Worm (Caenorhabditis elegans): ENCODE measurements around the gene srbc-13.

The srbc-13 gene

DNA sequence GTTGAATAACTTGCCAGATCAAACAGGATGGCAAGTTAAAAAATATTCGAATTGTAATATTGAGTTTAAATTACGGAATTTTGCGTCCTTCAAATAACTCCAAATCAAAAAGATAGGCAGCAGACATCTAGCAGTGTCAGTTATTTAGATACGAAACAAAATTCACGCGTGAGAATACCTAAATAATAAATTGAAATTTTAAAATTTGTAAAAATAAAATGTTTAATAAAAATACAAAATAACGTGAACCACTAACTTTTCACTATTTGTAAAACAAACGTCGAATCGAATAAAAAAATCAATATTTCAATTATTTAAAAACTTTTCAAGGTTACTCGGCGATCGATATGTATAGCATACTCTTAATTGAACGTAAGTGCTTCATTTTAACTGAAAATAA, 28.3 kb downstream of the srbc-13 start, which contains the start of gene T02B11.9:
TSS of gene T02B11.9 (plus strand) at position 301 of the 400 bp plus-strand sequence.
- no peak for TF ChIP-seq nhr-12 (tag; optimal IDR thresholded peaks at IDR 0.05)
- TF ChIP-seq mep-1 (tag; optimal IDR thresholded peaks at IDR 0.05): no peak
- TF ChIP-seq mls-2 (tag; optimal IDR thresholded peaks at IDR 0.05): no peak
- no peak for TF ChIP-seq lsy-2 (tag; optimal IDR thresholded peaks at IDR 0.05)
- no peak for TF ChIP-seq sem-2 (GFP tag; optimal IDR thresholded peaks at IDR 0.05)
- TF ChIP-seq cnd-1 (tag; optimal IDR thresholded peaks at IDR 0.05): no peak
- no peak for TF ChIP-seq ztf-11 (tag; optimal IDR thresholded peaks at IDR 0.05)
- no peak for TF ChIP-seq ceh-43 (GFP tag; optimal IDR thresholded peaks at IDR 0.05)
- no peak for TF ChIP-seq drap-1 (GFP tag; optimal IDR thresholded peaks at IDR 0.05)
- no peak for TF ChIP-seq tbx-8 (GFP tag; optimal IDR thresholded peaks at IDR 0.05)
- no peak for TF ChIP-seq elt-3 (tag; optimal IDR thresholded peaks at IDR 0.05)
- TF ChIP-seq ceh-83 (GFP tag; optimal IDR thresholded peaks at IDR 0.05): no peak
- TF ChIP-seq unc-39 (tag; optimal IDR thresholded peaks at IDR 0.05): no peak
- TF ChIP-seq lin-13 (tag; optimal IDR thresholded peaks at IDR 0.05): no peak

DNA sequence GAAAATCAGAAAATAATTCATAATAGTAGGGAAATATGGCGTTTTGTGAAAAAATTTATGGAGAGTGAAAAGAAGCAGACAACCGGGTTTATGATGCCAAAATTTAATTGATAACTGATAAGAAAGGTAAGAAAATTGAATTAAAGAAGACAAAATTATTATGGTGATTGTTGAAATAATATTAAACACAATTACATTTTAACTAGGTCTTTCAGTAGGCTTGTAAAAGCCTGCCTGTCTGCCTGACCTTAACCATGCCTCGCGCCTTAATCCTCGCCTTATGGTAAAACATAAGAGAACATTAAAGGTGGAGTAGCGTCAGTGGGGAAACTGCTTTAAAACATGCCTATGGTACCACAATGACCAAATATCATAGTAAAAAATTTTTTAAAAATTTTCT, 30.9 kb downstream of the srbc-13 start, which contains the start of gene T02B11.8:
TSS of gene T02B11.8 (minus strand) at position 101 of the 400 bp plus-strand sequence.
- TF ChIP-seq nhr-28 (tag; optimal IDR thresholded peaks at IDR 0.05) (no peak), elt-1 (tag; optimal IDR thresholded peaks at IDR 0.05; ENCODE audit: borderline replicate concordance, insufficient read depth) (no peak), pha-4 (tag; optimal IDR thresholded peaks at IDR 0.05) (no peak), unc-120 (tag; optimal IDR thresholded peaks at IDR 0.05; ENCODE audit: poor library complexity, severe bottlenecking) (no peak), nhr-12 (tag; optimal IDR thresholded peaks at IDR 0.05) (no peak)

ce11 chrV:879171-879570, 31.6 kb downstream of the srbc-13 start, which contains the start of gene srg-53:
Gene srg-53, plus strand, starts transcription at chrV:879471.
- TF ChIP-seq drap-1 (GFP tag; optimal IDR thresholded peaks at IDR 0.05) (no peak), snpc-4 (tag; optimal IDR thresholded peaks at IDR 0.05) (no peak), lsy-2 (tag; optimal IDR thresholded peaks at IDR 0.05) (no peak), elt-1 (tag; optimal IDR thresholded peaks at IDR 0.05; ENCODE audit: borderline replicate concordance, insufficient read depth) (no peak), ham-2 (GFP tag; optimal IDR thresholded peaks at IDR 0.05) (no peak), mep-1 (tag; optimal IDR thresholded peaks at IDR 0.05) (no peak), ztf-11 (tag; optimal IDR thresholded peaks at IDR 0.05) (no peak), sem-2 (GFP tag; optimal IDR thresholded peaks at IDR 0.05) (no peak)

DNA sequence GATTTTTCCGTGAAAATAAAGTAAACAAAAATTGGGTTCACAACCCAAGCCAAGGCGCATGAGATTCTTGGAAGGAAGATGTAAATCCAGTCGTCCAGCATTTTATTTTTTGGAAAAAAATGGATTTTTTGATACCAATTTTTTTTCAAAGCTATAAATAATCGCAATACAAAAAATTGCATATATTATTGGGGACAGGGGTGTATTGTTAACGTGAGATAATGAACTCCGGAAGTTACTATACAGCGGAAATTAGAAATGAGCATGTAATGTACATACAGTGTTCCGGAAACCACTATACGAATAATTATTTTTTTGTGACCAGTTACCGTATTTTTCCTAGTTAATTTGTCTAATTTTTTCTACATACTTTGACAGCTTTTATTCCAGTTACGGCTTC, 36.7 kb downstream of the srbc-13 start, which contains the start of gene srj-38:
TSS of gene srj-38 (minus strand) at position 101 of the 400 bp plus-strand sequence.
- TF ChIP-seq ces-1 (GFP tag; optimal IDR thresholded peaks at IDR 0.05) (no peak), zip-8 (tag; optimal IDR thresholded peaks at IDR 0.05) (no peak), cnd-1 (tag; optimal IDR thresholded peaks at IDR 0.05) (no peak), unc-39 (tag; optimal IDR thresholded peaks at IDR 0.05) (no peak), nhr-28 (tag; optimal IDR thresholded peaks at IDR 0.05) (no peak), sem-2 (GFP tag; optimal IDR thresholded peaks at IDR 0.05) (no peak), ceh-39 (tag; optimal IDR thresholded peaks at IDR 0.05) (no peak), unc-62 (GFP tag; optimal IDR thresholded peaks at IDR 0.05) (no peak), M03D4.4 (tag; optimal IDR thresholded peaks at IDR 0.05) (no peak), nhr-76 (tag; optimal IDR thresholded peaks at IDR 0.05) (no peak), ham-2 (GFP tag; optimal IDR thresholded peaks at IDR 0.05) (no peak), sptf-1 (tag; optimal IDR thresholded peaks at IDR 0.05) (no peak), bed-3 (GFP tag; optimal IDR thresholded peaks at IDR 0.05) (no peak), elt-3 (tag; optimal IDR thresholded peaks at IDR 0.05) (no peak), blmp-1 (tag; optimal IDR thresholded peaks at IDR 0.05) (no peak), ztf-11 (tag; optimal IDR thresholded peaks at IDR 0.05) (no peak), lin-13 (tag; optimal IDR thresholded peaks at IDR 0.05) (no peak), mls-2 (tag; optimal IDR thresholded peaks at IDR 0.05) (no peak), flh-1 (GFP tag; optimal IDR thresholded peaks at IDR 0.05) (no peak), ceh-43 (GFP tag; optimal IDR thresholded peaks at IDR 0.05) (no peak)

- TF ChIP-seq mab-5 (tag; optimal IDR thresholded peaks at IDR 0.05): no peak
- TF ChIP-seq unc-120 (tag; optimal IDR thresholded peaks at IDR 0.05; ENCODE audit: poor library complexity, severe bottlenecking): no peak
- no peak for TF ChIP-seq flh-1 (GFP tag; optimal IDR thresholded peaks at IDR 0.05)
- TF ChIP-seq cnd-1 (tag; optimal IDR thresholded peaks at IDR 0.05): no peak
- TF ChIP-seq zip-8 (tag; optimal IDR thresholded peaks at IDR 0.05): no peak
- TF ChIP-seq nhr-2 (tag; optimal IDR thresholded peaks at IDR 0.05): no peak
- no peak for TF ChIP-seq mep-1 (tag; optimal IDR thresholded peaks at IDR 0.05)
- TF ChIP-seq ces-1 (GFP tag; optimal IDR thresholded peaks at IDR 0.05): no peak
- TF ChIP-seq elt-3 (tag; optimal IDR thresholded peaks at IDR 0.05): no peak
- no peak for TF ChIP-seq nhr-76 (tag; optimal IDR thresholded peaks at IDR 0.05)
- no peak for TF ChIP-seq unc-39 (tag; optimal IDR thresholded peaks at IDR 0.05)
- no peak for TF ChIP-seq ham-2 (GFP tag; optimal IDR thresholded peaks at IDR 0.05)
- no peak for TF ChIP-seq drap-1 (GFP tag; optimal IDR thresholded peaks at IDR 0.05)
- no peak for TF ChIP-seq blmp-1 (tag; optimal IDR thresholded peaks at IDR 0.05)
- TF ChIP-seq M03D4.4 (tag; optimal IDR thresholded peaks at IDR 0.05): no peak
- no peak for TF ChIP-seq sptf-1 (tag; optimal IDR thresholded peaks at IDR 0.05)
- no peak for TF ChIP-seq lin-32 (GFP tag; optimal IDR thresholded peaks at IDR 0.05)
Observed at ce11 chrV:889216-889615, 41.6 kb downstream of the srbc-13 start, which contains the start of gene T02B11.6. Gene T02B11.6, minus strand, starts transcription at chrV:889316.

Measured in whole organism, mixed stage, embryonic.